Worm (Caenorhabditis elegans): ENCODE measurements around the gene C29H12.2.
A peak's percentile ranks its signal among the peaks of the same experiment; 100 is the strongest.

The C29H12.2 gene

DNA sequence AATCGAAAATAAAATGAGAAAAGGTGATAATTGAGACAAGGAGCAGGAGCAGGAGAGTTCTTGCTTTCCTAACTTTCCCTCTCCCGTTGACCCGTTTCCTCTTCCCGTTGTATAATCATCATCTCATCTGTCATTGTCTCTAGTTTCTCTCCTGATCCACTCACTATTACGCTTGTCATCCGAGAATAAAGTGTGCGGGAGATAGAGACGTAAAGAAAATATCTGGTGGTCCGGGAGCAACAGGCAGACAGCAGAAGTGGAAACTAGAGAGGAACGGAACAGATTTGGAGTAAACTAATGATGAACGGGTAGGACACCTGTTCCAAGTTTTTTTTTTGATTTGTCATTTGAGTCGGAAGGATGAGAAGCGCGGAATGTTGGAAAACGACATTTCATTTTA lies 46.6 kb downstream of the C29H12.2 start:
- TF ChIP-seq lin-39 (tag; optimal IDR thresholded peaks at IDR 0.05) (no peak), nhr-21 (tag; optimal IDR thresholded peaks at IDR 0.05) (no peak), skn-1 (tag; optimal IDR thresholded peaks at IDR 0.05) (no peak), sma-9 (GFP tag; optimal IDR thresholded peaks at IDR 0.05) (peak; percentile 16), sma-9 (tag; optimal IDR thresholded peaks at IDR 0.05) (no peak), snpc-4 (tag; optimal IDR thresholded peaks at IDR 0.05) (no peak), F13H6.1 (tag; optimal IDR thresholded peaks at IDR 0.05) (peak; percentile 53), alr-1 (tag; optimal IDR thresholded peaks at IDR 0.05) (no peak), nhr-77 (tag; optimal IDR thresholded peaks at IDR 0.05) (no peak), nhr-129 (tag; optimal IDR thresholded peaks at IDR 0.05) (peak; percentile 43)

- TF ChIP-seq lin-39 (tag; optimal IDR thresholded peaks at IDR 0.05) (peak; percentile 11), peb-1 (tag; optimal IDR thresholded peaks at IDR 0.05) (no peak)
Observed at ce11 chrII:6171228-6171627, 47.6 kb downstream of the C29H12.2 start, which contains the start of gene F40H3.3. TSS of gene F40H3.3 (plus strand) at chrII:6171507.

- no peak for TF ChIP-seq alr-1 (tag; optimal IDR thresholded peaks at IDR 0.05)
- peak; percentile 15 for TF ChIP-seq blmp-1 (tag; optimal IDR thresholded peaks at IDR 0.05; ENCODE audit: insufficient read depth)
- TF ChIP-seq nhr-129 (tag; optimal IDR thresholded peaks at IDR 0.05), result no peak
- TF ChIP-seq nhr-77 (tag; optimal IDR thresholded peaks at IDR 0.05), result no peak
- TF ChIP-seq ZK546.5 (tag; optimal IDR thresholded peaks at IDR 0.05), result no peak
- TF ChIP-seq lin-13 (GFP tag; optimal IDR thresholded peaks at IDR 0.05), result no peak
- TF ChIP-seq nhr-11 (tag; optimal IDR thresholded peaks at IDR 0.05), result no peak
- TF ChIP-seq ceh-16 (tag; optimal IDR thresholded peaks at IDR 0.05), result no peak
- TF ChIP-seq unc-55 (GFP tag; optimal IDR thresholded peaks at IDR 0.05), result no peak
- peak; percentile 21 for TF ChIP-seq nhr-25 (tag; optimal IDR thresholded peaks at IDR 0.05)
- no peak for TF ChIP-seq peb-1 (tag; optimal IDR thresholded peaks at IDR 0.05)
- TF ChIP-seq fos-1 (tag; optimal IDR thresholded peaks at IDR 0.05), result no peak
- no peak for TF ChIP-seq sma-3 (GFP tag; optimal IDR thresholded peaks at IDR 0.05)
- TF ChIP-seq ceh-82 (tag; optimal IDR thresholded peaks at IDR 0.05), result no peak
- no peak for TF ChIP-seq ama-1 (optimal IDR thresholded peaks at IDR 0.05)
- TF ChIP-seq lin-39 (tag; optimal IDR thresholded peaks at IDR 0.05), result no peak
- TF ChIP-seq egl-27 (tag; optimal IDR thresholded peaks at IDR 0.05), result no peak
- no peak for TF ChIP-seq ztf-1 (GFP tag; conservative IDR thresholded peaks at IDR 0.05)
Observed at ce11 chrII:6173400-6173799, 49.8 kb downstream of the C29H12.2 start, which contains the start of gene F40H3.2. TSS of gene F40H3.2 (plus strand) at chrII:6173649.

- TF ChIP-seq lin-39 (tag; optimal IDR thresholded peaks at IDR 0.05) (no peak), nhr-77 (tag; optimal IDR thresholded peaks at IDR 0.05) (no peak), F13H6.1 (tag; optimal IDR thresholded peaks at IDR 0.05) (no peak), sma-9 (GFP tag; optimal IDR thresholded peaks at IDR 0.05) (peak; percentile 15), sma-9 (tag; optimal IDR thresholded peaks at IDR 0.05) (no peak), nhr-25 (tag; optimal IDR thresholded peaks at IDR 0.05) (no peak), ZK546.5 (tag; optimal IDR thresholded peaks at IDR 0.05) (no peak), lin-11 (tag; optimal IDR thresholded peaks at IDR 0.05) (no peak), mab-5 (tag; optimal IDR thresholded peaks at IDR 0.05) (no peak), snpc-4 (tag; optimal IDR thresholded peaks at IDR 0.05) (no peak), ceh-82 (tag; optimal IDR thresholded peaks at IDR 0.05) (no peak), mdl-1 (tag; optimal IDR thresholded peaks at IDR 0.05) (no peak), gmeb-1 (tag; optimal IDR thresholded peaks at IDR 0.05) (no peak), unc-55 (GFP tag; optimal IDR thresholded peaks at IDR 0.05) (peak; percentile 1), unc-62 (GFP tag; optimal IDR thresholded peaks at IDR 0.05) (no peak), nhr-12 (tag; optimal IDR thresholded peaks at IDR 0.05) (no peak), peb-1 (tag; optimal IDR thresholded peaks at IDR 0.05) (no peak), ztf-1 (GFP tag; conservative IDR thresholded peaks at IDR 0.05) (no peak), sem-4 (tag; optimal IDR thresholded peaks at IDR 0.05) (peak; percentile 46), C34F6.9 (tag; optimal IDR thresholded peaks at IDR 0.05) (peak; percentile 7), nhr-129 (tag; optimal IDR thresholded peaks at IDR 0.05) (no peak), zag-1 (tag; optimal IDR thresholded peaks at IDR 0.05) (no peak), nhr-11 (tag; optimal IDR thresholded peaks at IDR 0.05) (no peak), skn-1 (tag; optimal IDR thresholded peaks at IDR 0.05) (no peak), ama-1 (optimal IDR thresholded peaks at IDR 0.05) (no peak), blmp-1 (tag; optimal IDR thresholded peaks at IDR 0.05; ENCODE audit: insufficient read depth) (no peak), unc-39 (tag; optimal IDR thresholded peaks at IDR 0.05) (no peak), elt-1 (tag; optimal IDR thresholded peaks at IDR 0.05) (no peak), ztf-11 (tag; optimal IDR thresholded peaks at IDR 0.05) (no peak), nhr-237 (tag; optimal IDR thresholded peaks at IDR 0.05) (no peak), egl-27 (tag; optimal IDR thresholded peaks at IDR 0.05) (no peak), lsy-2 (tag; optimal IDR thresholded peaks at IDR 0.05) (no peak), ceh-16 (tag; optimal IDR thresholded peaks at IDR 0.05) (no peak), mbf-1 (tag; optimal IDR thresholded peaks at IDR 0.05) (no peak), Y55F3AM.14 (GFP tag; optimal IDR thresholded peaks at IDR 0.05) (no peak)
Observed at ce11 chrII:6175027-6175426, 51.4 kb downstream of the C29H12.2 start.

Data from whole organism, L2 larva.